Worm (Caenorhabditis elegans): ENCODE data around the gene Y42H9AR.4.

Gene Y42H9AR.4

DNA sequence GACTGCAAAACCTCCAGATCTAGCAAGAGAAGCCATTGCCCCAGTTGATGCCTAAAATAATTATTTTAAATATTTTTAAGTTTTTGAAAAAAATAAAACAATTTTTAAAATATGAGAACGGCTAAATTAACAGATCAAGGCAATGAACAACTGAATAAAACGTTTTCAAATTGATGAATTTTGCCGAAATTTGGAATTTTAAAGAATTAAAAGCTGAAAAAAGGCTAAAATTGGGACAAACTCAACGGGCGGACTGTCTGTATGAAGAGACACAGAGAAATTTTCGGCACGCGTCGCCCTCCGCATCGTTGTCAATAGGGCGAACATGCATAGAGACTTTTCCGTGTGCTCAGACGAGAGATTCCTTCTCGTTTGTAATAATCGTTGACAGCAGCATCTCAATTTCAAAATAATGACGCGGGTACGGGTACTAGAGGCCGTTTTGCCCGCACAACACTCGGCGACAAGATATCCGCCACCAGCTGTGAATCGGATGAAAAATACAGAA, 24.0 kb upstream of the Y42H9AR.4 start, which contains the start of the genes isp-1 and islo-1 (continued):
- TF ChIP-seq lin-1 (GFP tag; IDR thresholded peaks at IDR 0.05): no peak
- TF ChIP-seq daf-8 (GFP tag; IDR thresholded peaks at IDR 0.05): no peak
- no peak for TF ChIP-seq ceh-44 (GFP tag; IDR thresholded peaks at IDR 0.05)
- no peak for TF ChIP-seq cey-2 (tag; optimal IDR thresholded peaks at IDR 0.05; ENCODE audit: borderline replicate concordance, insufficient read depth)
- TF ChIP-seq zfp-3 (GFP tag; conservative IDR thresholded peaks at IDR 0.05): no peak
- no peak for TF ChIP-seq F26F4.8 (GFP tag; conservative IDR thresholded peaks at IDR 0.05)
- no peak for TF ChIP-seq ZK337.2 (GFP tag; IDR thresholded peaks at IDR 0.05)
- TF ChIP-seq T26A8.4 (GFP tag; IDR thresholded peaks at IDR 0.05): no peak
- no peak for TF ChIP-seq madf-9 (GFP tag; conservative IDR thresholded peaks at IDR 0.05)
- peak; percentile 91 for TF ChIP-seq lin-38 (GFP tag; IDR thresholded peaks at IDR 0.05)
- TF ChIP-seq nhr-237 (tag; optimal IDR thresholded peaks at IDR 0.05): no peak
- peak; percentile 82 for TF ChIP-seq mes-2 (tag; optimal IDR thresholded peaks at IDR 0.05; ENCODE audit: poor library complexity, severe bottlenecking)
- TF ChIP-seq fos-1 (tag; optimal IDR thresholded peaks at IDR 0.05): no peak
- peak in 1 of 2 experiments; percentile 77 for TF ChIP-seq mdl-1 (tag; optimal IDR thresholded peaks at IDR 0.05)
- no peak for TF ChIP-seq nhr-10 (tag; optimal IDR thresholded peaks at IDR 0.05)
- no peak for TF ChIP-seq Y5F2A.4 (GFP tag; optimal IDR thresholded peaks at IDR 0.05)
- no peak for TF ChIP-seq vab-7 (GFP tag; IDR thresholded peaks at IDR 0.05)
- no peak for TF ChIP-seq F49E8.2 (tag; optimal IDR thresholded peaks at IDR 0.05; ENCODE audit: borderline replicate concordance)
- TF ChIP-seq R02D3.7 (tag; optimal IDR thresholded peaks at IDR 0.05): no peak
- peak; percentile 41 for TF ChIP-seq nhr-77 (tag; optimal IDR thresholded peaks at IDR 0.05)
- TF ChIP-seq lir-3 (tag; optimal IDR thresholded peaks at IDR 0.05): no peak
- no peak for TF ChIP-seq snpc-1.2 (GFP tag; IDR thresholded peaks at IDR 0.05)
- TF ChIP-seq ceh-20 (GFP tag; IDR thresholded peaks at IDR 0.05): no peak
- peak; percentile 91 for TF ChIP-seq aha-1 (tag)
- TF ChIP-seq nhr-6 (tag; optimal IDR thresholded peaks at IDR 0.05): peak; percentile 63
- TF ChIP-seq Y75B8A.6 (GFP tag; IDR thresholded peaks at IDR 0.05): no peak
- TF ChIP-seq ceh-62 (tag; optimal IDR thresholded peaks at IDR 0.05): no peak
- TF ChIP-seq mep-1 (tag; optimal IDR thresholded peaks at IDR 0.05): peak; percentile 69
- TF ChIP-seq unc-39 (tag; optimal IDR thresholded peaks at IDR 0.05): no peak
- TF ChIP-seq ces-1 (GFP tag; optimal IDR thresholded peaks at IDR 0.05): no peak
- TF ChIP-seq aly-2 (tag; optimal IDR thresholded peaks at IDR 0.05): no peak
- TF ChIP-seq zip-2 (tag; optimal IDR thresholded peaks at IDR 0.05): no peak
- no peak for TF ChIP-seq tra-1 (GFP tag; IDR thresholded peaks at IDR 0.05)
- TF ChIP-seq lin-15B (tag; optimal IDR thresholded peaks at IDR 0.05): peak; percentile 1
- TF ChIP-seq nhr-76 (tag; optimal IDR thresholded peaks at IDR 0.05): no peak
- TF ChIP-seq lin-13 (GFP tag; optimal IDR thresholded peaks at IDR 0.05): peak; percentile 27
- no peak for TF ChIP-seq nhr-111 (GFP tag; optimal IDR thresholded peaks at IDR 0.05)
- no peak for TF ChIP-seq set-16 (GFP tag; IDR thresholded peaks at IDR 0.05)
- no peak for TF ChIP-seq dmd-9 (GFP tag; IDR thresholded peaks at IDR 0.05)
- TF ChIP-seq pha-4 (GFP tag; IDR thresholded peaks at IDR 0.05): no peak
- peak; percentile 35 for TF ChIP-seq pha-4 (tag; optimal IDR thresholded peaks at IDR 0.05)
- no peak for TF ChIP-seq mxl-2 (GFP tag; conservative IDR thresholded peaks at IDR 0.05)
- no peak for TF ChIP-seq hmg-1.1 (GFP tag; IDR thresholded peaks at IDR 0.05)
- TF ChIP-seq dmd-8 (GFP tag; IDR thresholded peaks at IDR 0.05): no peak

Measured in whole organism, L4 larva.